Worm (Caenorhabditis elegans) whole organism, early embryonic: ENCODE data around the gene F56C9.8.

Experiments
- F13C5.2 ChIP-seq: sonication (generic microtip); optimal IDR thresholded peaks from 2 replicates; lab custom pipeline; 2017; ENCODE audit warnings: mild to moderate bottlenecking, missing genetic modification characterization, inconsistent platforms, missing compliant biosample characterization
- aly-1 ChIP-seq: sonication (generic microtip); optimal IDR thresholded peaks from 2 replicates; lab custom pipeline; 2016; ENCODE audit warnings: missing genetic modification characterization, missing compliant biosample characterization
- ama-1 ChIP-seq: fragments of 150-350 bp; optimal IDR thresholded peaks from 2 replicates; lab custom pipeline; 2014
- ceh-13 ChIP-seq: fragments of 200-800 bp; sonication (Bioruptor generic); optimal IDR thresholded peaks from 2 replicates; lab custom pipeline; 2018; ENCODE audit warnings: mild to moderate bottlenecking, missing genetic modification characterization, missing compliant biosample characterization
- ets-7 ChIP-seq: sonication (generic microtip); optimal IDR thresholded peaks from 2 replicates; lab custom pipeline; 2016; ENCODE audit warnings: missing genotype, missing genetic modification characterization, missing compliant biosample characterization
- flt-1 ChIP-seq: fragments of 200-800 bp; sonication (Bioruptor generic); IDR thresholded peaks from 2 replicates; pipeline ENCODE4 v1.3.6; 2022; ENCODE audit warnings: missing genetic modification characterization, missing compliant biosample characterization
- hmbx-1 ChIP-seq: sonication (generic microtip); optimal IDR thresholded peaks from 2 replicates; lab custom pipeline; 2016; ENCODE audit warnings: mild to moderate bottlenecking, missing genetic modification characterization, missing compliant biosample characterization
- hmg-4 ChIP-seq: fragments of 200-800 bp; sonication (Bioruptor generic); optimal IDR thresholded peaks from 2 replicates; lab custom pipeline; 2018; ENCODE audit warnings: mild to moderate bottlenecking, missing genetic modification characterization, missing compliant biosample characterization
- hnd-1 ChIP-seq: sonication (generic microtip); optimal IDR thresholded peaks from 2 replicates; lab custom pipeline; 2016; ENCODE audit warnings: missing genetic modification characterization, missing compliant biosample characterization
- scrt-1 ChIP-seq: fragments of 200-800 bp; sonication (Bioruptor generic); IDR thresholded peaks from 2 replicates; pipeline ENCODE4 v1.3.6; 2022; ENCODE audit warnings: missing genetic modification characterization, missing compliant biosample characterization
- tbx-11 ChIP-seq: fragments of 200-800 bp; sonication (Bioruptor generic); IDR thresholded peaks from 2 replicates; pipeline ENCODE4 v1.3.6; 2022; ENCODE audit warnings: missing genetic modification characterization, missing compliant biosample characterization
- tbx-37 ChIP-seq: fragments of 200-800 bp; sonication (Bioruptor generic); conservative IDR thresholded peaks from 2 replicates; pipeline ENCODE4 v1.3.6; 2022; ENCODE audit warnings: missing genetic modification reagents, missing genetic modification characterization, missing compliant biosample characterization
- tra-4 ChIP-seq: sonication (generic microtip); optimal IDR thresholded peaks from 2 replicates; lab custom pipeline; 2017; ENCODE audit warnings: missing genetic modification characterization, missing compliant biosample characterization

- TF ChIP-seq ama-1 (lab: Kevin White, UChicago) (no peak), ceh-13 (GFP tag; lab: Kevin White, UChicago) (no peak), aly-1 (tag; lab: Kevin White, UChicago) (no peak), hmbx-1 (tag; lab: Kevin White, UChicago) (no peak), hnd-1 (no peak), tbx-11 (GFP tag; lab: Robert Waterston, UW) (no peak), scrt-1 (GFP tag; lab: Robert Waterston, UW) (no peak), tra-4 (tag; lab: Kevin White, UChicago) (no peak), F13C5.2 (no peak), flt-1 (GFP tag; lab: Robert Waterston, UW) (no peak), tbx-37 (GFP tag; lab: Robert Waterston, UW) (no peak), hmg-4 (GFP tag; lab: Kevin White, UChicago) (no peak), ets-7 (tag; lab: Kevin White, UChicago) (no peak)
These were observed 38.0 kb upstream of the F56C9.8 start, which contains the start of gene F08F8.10 for ce11 chrIII:7357356-7357755.
